Worm (Caenorhabditis elegans): Measurements from ENCODE around the gene srbc-71.

DNA sequence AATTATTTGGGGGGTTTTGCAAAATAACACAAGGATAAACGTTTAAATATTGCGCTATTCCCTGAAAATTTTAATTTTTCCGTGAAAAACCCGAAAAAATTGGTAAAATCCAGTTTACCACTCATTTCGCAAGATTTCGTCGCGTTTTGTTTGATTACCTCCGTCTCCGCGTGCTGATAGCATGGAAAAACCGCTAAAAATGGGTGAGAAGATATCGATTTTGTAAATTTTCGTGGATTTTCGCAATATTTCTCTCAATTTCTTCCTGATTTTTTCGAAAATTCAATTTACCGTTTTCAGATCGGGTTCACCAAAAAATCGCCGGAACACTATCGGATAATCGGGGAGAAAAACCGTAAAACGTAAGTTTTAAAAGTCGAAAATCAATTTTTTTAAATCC is 22.0 kb upstream of the srbc-71 start, which contains the start of gene ama-1:
- TF ChIP-seq ztf-23 (GFP tag; IDR thresholded peaks at IDR 0.05), result no peak
- TF ChIP-seq flt-1 (GFP tag; IDR thresholded peaks at IDR 0.05), result no peak
- no peak for TF ChIP-seq med-1 (GFP tag; optimal IDR thresholded peaks at IDR 0.05; ENCODE audit: insufficient read depth)
- TF ChIP-seq ref-1 (GFP tag; conservative IDR thresholded peaks at IDR 0.05), result no peak
- no peak for TF ChIP-seq T22C8.4 (GFP tag; IDR thresholded peaks at IDR 0.05)
- TF ChIP-seq cog-1 (tag; optimal IDR thresholded peaks at IDR 0.05), result no peak
- TF ChIP-seq ztf-29 (GFP tag; IDR thresholded peaks at IDR 0.05), result no peak
